Worm (Caenorhabditis elegans) whole organism, L1 larva: ENCODE measurements around the gene cuc-1.

Experiments
- ceh-63 ChIP-seq: fragments of 200-800 bp; sonication (Bioruptor generic); optimal IDR thresholded peaks from 2 replicates; lab custom pipeline; 2018; ENCODE audit warnings: mild to moderate bottlenecking, missing genetic modification characterization, missing compliant biosample characterization
- ceh-82 ChIP-seq, 3 experiments: fragments of 150-350 bp in 1 of 3; sonication (generic microtip) in 2 of 3; optimal IDR thresholded peaks; 2 replicates each; lab custom pipeline; 2014 to 2017; ENCODE audit warnings: missing biosample characterization in 3 of 3, missing genetic modification characterization in 3 of 3
- efl-3 ChIP-seq: fragments of 200-800 bp; sonication (Bioruptor generic); optimal IDR thresholded peaks from 2 replicates; lab custom pipeline; 2018; ENCODE audit warnings: mild to moderate bottlenecking, missing genetic modification characterization, missing compliant biosample characterization
- egl-27 ChIP-seq, 2 experiments: fragments of 150-350 bp in 1 of 2; sonication (generic microtip); optimal IDR thresholded peaks; 3 replicates each; lab custom pipeline; 2017 to 2018; ENCODE audit warnings: missing biosample characterization in 2 of 2, missing genetic modification characterization in 2 of 2, missing genetic modification reagents in 2 of 2
- fkh-10 ChIP-seq: sonication (generic microtip); optimal IDR thresholded peaks from 2 replicates; lab custom pipeline; 2017; ENCODE audit warnings: missing biosample characterization, missing genetic modification reagents, missing genetic modification characterization
- tbx-2 ChIP-seq: sonication (generic microtip); optimal IDR thresholded peaks from 2 replicates; lab custom pipeline; 2016; ENCODE audit warnings: missing genetic modification characterization, missing compliant biosample characterization
- unc-62 ChIP-seq: fragments of 150-350 bp; optimal IDR thresholded peaks from 2 replicates; lab custom pipeline; 2014; ENCODE audit warnings: missing biosample characterization, missing genetic modification reagents, missing genetic modification characterization

ce11 chrIII:7877090-7877489 lies 16.3 kb upstream of the cuc-1 start:
- TF ChIP-seq tbx-2 (tag; lab: Kevin White, UChicago) (no peak), efl-3 (GFP tag; lab: Kevin White, UChicago) (no peak), fkh-10 (no peak), egl-27 (tag; optimal IDR thresholded peaks at IDR 0.05; lab: Kevin White, UChicago) (no peak), ceh-82 (tag; optimal IDR thresholded peaks at IDR 0.05; lab: Kevin White, UChicago) (no peak), unc-62 (GFP tag; lab: Kevin White, UChicago) (no peak), ceh-63 (GFP tag; lab: Kevin White, UChicago) (no peak)
